Worm (Caenorhabditis elegans) whole organism, young adult: ENCODE results near the gene abf-6.

ENCODE experiments used
- B0261.1 ChIP-seq: sonication (generic microtip); optimal IDR thresholded peaks from 2 replicates; lab custom pipeline; 2016; ENCODE audit warnings: mild to moderate bottlenecking, missing genetic modification characterization, moderate library complexity, missing compliant biosample characterization
- F10E7.11 ChIP-seq: sonication (generic microtip); optimal IDR thresholded peaks from 2 replicates; lab custom pipeline; 2017; ENCODE audit warnings: mild to moderate bottlenecking, missing genetic modification characterization, moderate library complexity, missing compliant biosample characterization
- F23B12.7 ChIP-seq: sonication (generic microtip); optimal IDR thresholded peaks from 2 replicates; lab custom pipeline; 2017; ENCODE audit warnings: missing genetic modification characterization, mild to moderate bottlenecking, missing compliant biosample characterization, antibody characterized with exemption, moderate library complexity; ENCODE audit not compliant: insufficient read depth
- F39B2.1 ChIP-seq: fragments of 200-800 bp; sonication (Bioruptor generic); IDR thresholded peaks from 2 replicates; pipeline ENCODE4 v1.3.6; 2022; ENCODE audit warnings: missing genetic modification reagents, missing genetic modification characterization, missing compliant biosample characterization
- F57C9.4 ChIP-seq: sonication (generic microtip); optimal IDR thresholded peaks from 2 replicates; lab custom pipeline; 2017; ENCODE audit warnings: mild to moderate bottlenecking, missing genetic modification characterization, missing compliant biosample characterization
- K11D2.4 ChIP-seq: fragments of 200-800 bp; sonication (Bioruptor generic); IDR thresholded peaks from 2 replicates; pipeline ENCODE4 v1.3.6; 2022; ENCODE audit warnings: missing genetic modification reagents, missing genetic modification characterization, missing compliant biosample characterization
- K12H6.12 ChIP-seq: fragments of 200-800 bp; sonication (Bioruptor generic); optimal IDR thresholded peaks from 2 replicates; lab custom pipeline; 2018; ENCODE audit warnings: mild to moderate bottlenecking, missing genetic modification characterization, missing compliant biosample characterization
- T26A5.8 ChIP-seq: sonication (generic microtip); optimal IDR thresholded peaks from 2 replicates; lab custom pipeline; 2016; ENCODE audit warnings: missing genetic modification characterization, missing compliant biosample characterization
- Y53F4B.3 ChIP-seq: fragments of 200-800 bp; sonication (Bioruptor generic); IDR thresholded peaks from 2 replicates; pipeline ENCODE4 v1.3.6; 2022; ENCODE audit warnings: missing genetic modification reagents, missing genetic modification characterization, missing compliant biosample characterization
- Y56A3A.18 ChIP-seq: fragments of 200-800 bp; sonication (Bioruptor generic); IDR thresholded peaks from 2 replicates; pipeline ENCODE4 v1.3.6; 2022; ENCODE audit warnings: missing genetic modification reagents, missing genetic modification characterization, missing compliant biosample characterization
- Y79H2A.3 ChIP-seq: fragments of 200-800 bp; sonication (Bioruptor generic); conservative IDR thresholded peaks from 2 replicates; pipeline ENCODE4 v1.3.6; 2022; ENCODE audit warnings: missing genetic modification reagents, missing genetic modification characterization, missing compliant biosample characterization
- ZK185.1 ChIP-seq: sonication (generic microtip); optimal IDR thresholded peaks from 2 replicates; lab custom pipeline; 2016; ENCODE audit warnings: mild to moderate bottlenecking, missing genetic modification characterization, missing compliant biosample characterization; ENCODE audit not compliant: poor library complexity, severe bottlenecking
- akir-1 ChIP-seq: fragments of 200-800 bp; sonication (Bioruptor generic); optimal IDR thresholded peaks from 2 replicates; lab custom pipeline; 2018; ENCODE audit warnings: mild to moderate bottlenecking, missing genetic modification characterization, moderate library complexity, missing compliant biosample characterization
- aptf-3 ChIP-seq: fragments of 200-800 bp; sonication (Bioruptor generic); IDR thresholded peaks from 2 replicates; pipeline ENCODE4 v1.3.6; 2022; ENCODE audit warnings: missing genetic modification characterization, missing compliant biosample characterization
- atf-7 ChIP-seq: sonication (generic microtip); optimal IDR thresholded peaks from 2 replicates; lab custom pipeline; 2017; ENCODE audit warnings: mild to moderate bottlenecking, missing genetic modification characterization, missing compliant biosample characterization
- attf-3 ChIP-seq: fragments of 200-800 bp; sonication (Bioruptor generic); conservative IDR thresholded peaks from 2 replicates; pipeline ENCODE4 v1.3.6; 2022; ENCODE audit warnings: missing genetic modification reagents, missing genetic modification characterization, missing compliant biosample characterization
- ccch-3 ChIP-seq: fragments of 200-800 bp; sonication (Bioruptor generic); optimal IDR thresholded peaks from 2 replicates; lab custom pipeline; 2018; ENCODE audit warnings: mild to moderate bottlenecking, missing genetic modification characterization, missing compliant biosample characterization
- cebp-1 ChIP-seq, 2 experiments: fragments of 200-800 bp in 1 of 2; sonication (Bioruptor generic) in 1 of 2; sonication (generic microtip) in 1 of 2; IDR thresholded peaks in 1 of 2; optimal IDR thresholded peaks in 1 of 2; 2 replicates each; pipeline versions ENCODE4 v1.3.6 to Lab custom; 2017 to 2022; ENCODE audit warnings: missing compliant biosample characterization in 2 of 2, missing genetic modification characterization in 2 of 2, mild to moderate bottlenecking in 1 of 2, missing genetic modification reagents in 1 of 2, moderate library complexity in 1 of 2
- ceh-91 ChIP-seq: fragments of 200-800 bp; sonication (Bioruptor generic); IDR thresholded peaks from 2 replicates; pipeline ENCODE4 v1.3.6; 2022; ENCODE audit warnings: missing genetic modification reagents, missing genetic modification characterization, missing compliant biosample characterization
- dpl-1 ChIP-seq: fragments of 150-350 bp; optimal IDR thresholded peaks from 2 replicates; lab custom pipeline; 2014; ENCODE audit warnings: missing biosample characterization, missing genetic modification reagents, missing genetic modification characterization
- efl-1 ChIP-seq: fragments of 150-350 bp; optimal IDR thresholded peaks from 2 replicates; lab custom pipeline; 2014; ENCODE audit warnings: missing biosample characterization, missing genetic modification reagents, missing genetic modification characterization
- egl-18 ChIP-seq: fragments of 200-800 bp; sonication (Bioruptor generic); IDR thresholded peaks from 2 replicates; pipeline ENCODE4 v1.3.6; 2022; ENCODE audit warnings: missing genetic modification reagents, missing genetic modification characterization, missing compliant biosample characterization
- egrh-3 ChIP-seq: fragments of 200-800 bp; sonication (Bioruptor generic); IDR thresholded peaks from 2 replicates; pipeline ENCODE4 v1.3.6; 2022; ENCODE audit warnings: missing genetic modification reagents, missing genetic modification characterization, missing compliant biosample characterization
- ekl-4 ChIP-seq: fragments of 200-800 bp; sonication (Bioruptor generic); IDR thresholded peaks from 2 replicates; pipeline ENCODE4 v1.3.6; 2022; ENCODE audit warnings: missing genetic modification reagents, missing genetic modification characterization, missing compliant biosample characterization
- hlh-12 ChIP-seq: sonication (generic microtip); optimal IDR thresholded peaks from 2 replicates; lab custom pipeline; 2016; ENCODE audit warnings: missing genetic modification characterization, missing compliant biosample characterization
- hmg-1.2 ChIP-seq: fragments of 200-800 bp; sonication (Bioruptor generic); IDR thresholded peaks from 2 replicates; pipeline ENCODE4 v1.3.6; 2022; ENCODE audit warnings: missing genetic modification reagents, missing genetic modification characterization, missing compliant biosample characterization
- let-526 ChIP-seq: fragments of 200-800 bp; sonication (Bioruptor generic); IDR thresholded peaks from 2 replicates; pipeline ENCODE4 v1.3.6; 2022; ENCODE audit warnings: missing genetic modification reagents, missing genetic modification characterization, missing compliant biosample characterization
- let-607 ChIP-seq, 2 experiments: fragments of 200-800 bp in 1 of 2; sonication (Bioruptor generic) in 1 of 2; sonication (generic microtip) in 1 of 2; optimal IDR thresholded peaks; 2 replicates each; lab custom pipeline; 2016 to 2018; ENCODE audit warnings: mild to moderate bottlenecking in 2 of 2, missing compliant biosample characterization in 2 of 2, missing genetic modification characterization in 2 of 2, moderate library complexity in 2 of 2, missing genotype in 1 of 2
- lin-26 ChIP-seq: fragments of 200-800 bp; sonication (Bioruptor generic); IDR thresholded peaks from 2 replicates; pipeline ENCODE4 v1.3.6; 2022; ENCODE audit warnings: missing genetic modification reagents, missing genetic modification characterization, missing compliant biosample characterization
- lin-40 ChIP-seq: sonication (generic microtip); optimal IDR thresholded peaks from 2 replicates; lab custom pipeline; 2016; ENCODE audit warnings: missing genetic modification characterization, mild to moderate bottlenecking, missing compliant biosample characterization, missing genotype, missing genetic modification reagents
- lir-1 ChIP-seq: fragments of 200-800 bp; sonication (Bioruptor generic); conservative IDR thresholded peaks from 2 replicates; pipeline ENCODE4 v1.3.6; 2022; ENCODE audit warnings: missing genetic modification reagents, missing genetic modification characterization, missing compliant biosample characterization
- mcd-1 ChIP-seq: fragments of 200-800 bp; sonication (Bioruptor generic); IDR thresholded peaks from 2 replicates; pipeline ENCODE4 v1.3.6; 2022; ENCODE audit warnings: missing genetic modification reagents, missing genetic modification characterization, missing compliant biosample characterization
- nfyb-1 ChIP-seq: fragments of 200-800 bp; sonication (Bioruptor generic); IDR thresholded peaks from 2 replicates; pipeline ENCODE4 v1.3.6; 2022; ENCODE audit warnings: missing genetic modification reagents, missing genetic modification characterization, missing compliant biosample characterization
- nhr-120 ChIP-seq: fragments of 200-800 bp; sonication (Bioruptor generic); IDR thresholded peaks from 2 replicates; pipeline ENCODE4 v1.3.6; 2022; ENCODE audit warnings: missing genetic modification characterization, missing compliant biosample characterization
- nhr-179 ChIP-seq: sonication (generic microtip); optimal IDR thresholded peaks from 2 replicates; lab custom pipeline; 2016; ENCODE audit warnings: mild to moderate bottlenecking, missing genetic modification characterization, missing compliant biosample characterization
- nhr-27 ChIP-seq: fragments of 200-800 bp; sonication (Bioruptor generic); optimal IDR thresholded peaks from 2 replicates; lab custom pipeline; 2018; ENCODE audit warnings: mild to moderate bottlenecking, missing genetic modification characterization, moderate library complexity, missing compliant biosample characterization
- pbrm-1 ChIP-seq: fragments of 200-800 bp; sonication (Bioruptor generic); IDR thresholded peaks from 2 replicates; pipeline ENCODE4 v1.3.6; 2022; ENCODE audit warnings: missing genetic modification reagents, missing genetic modification characterization, missing compliant biosample characterization
- rcor-1 ChIP-seq: fragments of 200-800 bp; sonication (Bioruptor generic); IDR thresholded peaks from 2 replicates; pipeline ENCODE4 v1.3.6; 2022; ENCODE audit warnings: missing genetic modification reagents, missing genetic modification characterization, missing compliant biosample characterization
- sdz-38 ChIP-seq: sonication (generic microtip); optimal IDR thresholded peaks from 2 replicates; lab custom pipeline; 2016; ENCODE audit warnings: missing genotype, missing genetic modification characterization, missing compliant biosample characterization
- snpc-1.1 ChIP-seq: sonication (generic microtip); optimal IDR thresholded peaks from 2 replicates; lab custom pipeline; 2017; ENCODE audit warnings: missing genetic modification characterization, mild to moderate bottlenecking, missing compliant biosample characterization, antibody characterized with exemption, moderate library complexity, missing genotype, missing genetic modification reagents; ENCODE audit not compliant: insufficient read depth
- somi-1 ChIP-seq: fragments of 200-800 bp; sonication (Bioruptor generic); optimal IDR thresholded peaks from 2 replicates; lab custom pipeline; 2018; ENCODE audit warnings: mild to moderate bottlenecking, missing genetic modification characterization, missing compliant biosample characterization
- tbp1 ChIP-seq: fragments of 200-800 bp; sonication (Bioruptor generic); optimal IDR thresholded peaks from 2 replicates; lab custom pipeline; 2018; ENCODE audit warnings: mild to moderate bottlenecking, missing genetic modification characterization, missing compliant biosample characterization
- unc-130 ChIP-seq: sonication (generic microtip); optimal IDR thresholded peaks from 2 replicates; lab custom pipeline; 2016; ENCODE audit warnings: missing genetic modification reagents, missing genetic modification characterization, missing compliant biosample characterization
- unc-62 ChIP-seq: fragments of 150-350 bp; optimal IDR thresholded peaks from 2 replicates; lab custom pipeline; 2014; ENCODE audit warnings: missing biosample characterization, missing genetic modification reagents, missing genetic modification characterization
- ztf-28 ChIP-seq: fragments of 200-800 bp; sonication (Bioruptor generic); IDR thresholded peaks from 2 replicates; pipeline ENCODE4 v1.3.6; 2022; ENCODE audit warnings: missing genetic modification reagents, missing genetic modification characterization, missing compliant biosample characterization
- ztf-6 ChIP-seq: fragments of 200-800 bp; sonication (Bioruptor generic); IDR thresholded peaks from 2 replicates; pipeline ENCODE4 v1.3.6; 2022; ENCODE audit warnings: missing genetic modification reagents, missing genetic modification characterization, missing compliant biosample characterization

Gene abf-6

DNA sequence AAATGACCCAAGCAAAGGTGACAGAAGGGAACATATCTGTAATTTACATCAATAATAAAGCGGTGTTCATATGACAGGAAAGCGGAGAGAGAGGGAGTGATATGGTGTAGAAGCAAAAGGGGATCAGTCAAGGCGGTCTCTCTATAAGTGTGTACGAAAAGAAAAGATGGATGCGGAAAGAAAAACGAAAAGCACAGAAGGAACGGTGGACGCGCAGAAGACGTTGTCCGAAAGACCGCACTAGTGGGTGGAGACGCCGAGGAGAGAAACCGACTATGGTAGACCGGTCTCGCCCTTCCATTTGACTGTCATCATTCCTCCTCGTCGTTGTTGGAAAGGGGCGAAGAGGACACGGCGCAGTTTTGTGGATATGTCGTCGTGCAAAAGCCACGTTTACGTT, 49.1 kb downstream of the abf-6 start, which contains the start of gene C52G5.2:
TSS of gene C52G5.2 (plus strand) at position 301 of the 400 bp plus-strand sequence.
- TF ChIP-seq ZK185.1 (no peak), F57C9.4 (tag; lab: Kevin White, UChicago) (no peak), atf-7 (tag; lab: Kevin White, UChicago) (no peak), B0261.1 (tag; lab: Kevin White, UChicago) (no peak)

DNA sequence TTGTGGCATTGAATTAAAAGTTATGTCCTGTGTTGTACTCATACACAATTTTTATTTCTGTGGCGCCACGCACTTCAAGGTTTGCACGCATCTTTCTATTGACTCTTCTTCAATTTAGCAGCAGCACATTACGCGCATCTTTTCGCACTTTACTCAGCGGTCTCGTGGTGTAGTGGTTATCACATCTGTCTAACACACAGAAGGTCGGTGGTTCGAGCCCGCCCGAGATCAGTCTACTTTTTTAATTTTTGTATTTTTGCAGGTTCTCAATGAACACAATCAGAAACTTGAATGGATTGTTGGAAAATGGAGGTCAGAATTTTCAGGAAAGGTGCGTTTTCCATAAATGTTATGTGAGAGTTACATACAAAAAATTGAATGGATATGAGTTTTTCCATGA, 49.6 kb downstream of the abf-6 start:
- TF ChIP-seq rcor-1 (0 out of 2 replicates have a peak, but pooled peaks have one; percentile 9), K12H6.12 (tag; lab: Kevin White, UChicago) (peak; percentile 13), unc-130 (no peak), ekl-4 (GFP tag; lab: Robert Waterston, UW) (no peak), Y79H2A.3 (GFP tag; lab: Robert Waterston, UW) (no peak), F39B2.1 (GFP tag; lab: Robert Waterston, UW) (no peak), mcd-1 (GFP tag; lab: Robert Waterston, UW) (peak; percentile 43), nfyb-1 (GFP tag; lab: Robert Waterston, UW) (peak; percentile 44; the same call in 1 of the 2 replicates), aptf-3 (GFP tag; lab: Robert Waterston, UW) (peak; percentile 80; the same call in 1 of the 2 replicates), Y53F4B.3 (GFP tag; lab: Robert Waterston, UW) (no peak), F23B12.7 (tag; lab: Kevin White, UChicago) (no peak), Y56A3A.18 (GFP tag; lab: Robert Waterston, UW) (no peak), hlh-12 (tag; lab: Kevin White, UChicago) (no peak), unc-62 (GFP tag; lab: Kevin White, UChicago) (no peak), nhr-179 (tag; lab: Kevin White, UChicago) (no peak), pbrm-1 (GFP tag; lab: Robert Waterston, UW) (peak; percentile 86), let-607 (tag; optimal IDR thresholded peaks at IDR 0.05; lab: Kevin White, UChicago) (peak; percentile 26 to 30), lin-26 (GFP tag; lab: Robert Waterston, UW) (peak; percentile 88), efl-1 (GFP tag; lab: Kevin White, UChicago) (no peak), tbp1 (GFP tag; lab: Kevin White, UChicago) (peak; percentile 97), ccch-3 (no peak), nhr-27 (tag; lab: Kevin White, UChicago) (no peak), ceh-91 (GFP tag; lab: Robert Waterston, UW) (no peak), ztf-6 (GFP tag; lab: Robert Waterston, UW) (no peak), cebp-1 (GFP tag; IDR thresholded peaks at IDR 0.05; lab: Robert Waterston, UW) (no peak), cebp-1 (tag; optimal IDR thresholded peaks at IDR 0.05; lab: Kevin White, UChicago) (peak; percentile 48), T26A5.8 (tag; lab: Kevin White, UChicago) (peak; percentile 59), K11D2.4 (GFP tag; lab: Robert Waterston, UW) (peak; percentile 46; the same call in 1 of the 2 replicates), nhr-120 (GFP tag; lab: Robert Waterston, UW) (no peak), lin-40 (tag; lab: Kevin White, UChicago) (peak; percentile 40), attf-3 (GFP tag; lab: Robert Waterston, UW) (no peak), F10E7.11 (tag; lab: Kevin White, UChicago) (no peak), let-526 (GFP tag; lab: Robert Waterston, UW) (no peak), B0261.1 (tag; lab: Kevin White, UChicago) (peak; percentile 94), somi-1 (peak; percentile 51), ZK185.1 (peak; percentile 28), akir-1 (GFP tag; lab: Kevin White, UChicago) (no peak), hmg-1.2 (GFP tag; lab: Robert Waterston, UW) (peak; percentile 80), egrh-3 (GFP tag; lab: Robert Waterston, UW) (0 out of 2 replicates have a peak, but pooled peaks have one; percentile 21), sdz-38 (tag; lab: Kevin White, UChicago) (no peak), ztf-28 (no peak), egl-18 (GFP tag; lab: Robert Waterston, UW) (0 out of 2 replicates have a peak, but pooled peaks have one; percentile 57), lir-1 (GFP tag; lab: Robert Waterston, UW) (no peak; the same call in 1 of the 2 replicates), dpl-1 (GFP tag; lab: Kevin White, UChicago) (no peak), snpc-1.1 (tag; lab: Kevin White, UChicago) (no peak)
